Worm (Caenorhabditis elegans) whole organism, midembryonic: ENCODE data around the gene ZK856.11.

Source experiments
- T22C8.4 ChIP-seq: fragments of 200-800 bp; sonication (Bioruptor generic); IDR thresholded peaks from 2 replicates; pipeline ENCODE4 v1.3.6; 2022; ENCODE audit warnings: missing genetic modification characterization, missing compliant biosample characterization
- cog-1 ChIP-seq: sonication (generic microtip); optimal IDR thresholded peaks from 2 replicates; lab custom pipeline; 2016; ENCODE audit warnings: missing genetic modification characterization, missing compliant biosample characterization
- flt-1 ChIP-seq: fragments of 200-800 bp; sonication (Bioruptor generic); IDR thresholded peaks from 2 replicates; pipeline ENCODE4 v1.3.6; 2022; ENCODE audit warnings: missing genetic modification characterization, missing compliant biosample characterization
- klf-2 ChIP-seq: fragments of 200-800 bp; sonication (Bioruptor generic); conservative IDR thresholded peaks from 2 replicates; pipeline ENCODE4 v1.3.6; 2022; ENCODE audit warnings: missing genetic modification reagents, missing genetic modification characterization, missing compliant biosample characterization
- med-1 ChIP-seq: sonication (generic microtip); optimal IDR thresholded peaks from 2 replicates; lab custom pipeline; 2017; ENCODE audit warnings: missing genetic modification characterization, mild to moderate bottlenecking, missing compliant biosample characterization, antibody characterized with exemption, missing genetic modification reagents; ENCODE audit not compliant: insufficient read depth
- ref-1 ChIP-seq: fragments of 200-800 bp; sonication (Bioruptor generic); conservative IDR thresholded peaks from 2 replicates; pipeline ENCODE4 v1.3.6; 2022; ENCODE audit warnings: missing genetic modification reagents, missing genetic modification characterization, missing compliant biosample characterization
- tab-1 ChIP-seq: fragments of 200-800 bp; sonication (Bioruptor generic); IDR thresholded peaks from 2 replicates; pipeline ENCODE4 v1.3.6; 2022; ENCODE audit warnings: missing genetic modification characterization, missing compliant biosample characterization
- ztf-23 ChIP-seq: fragments of 200-800 bp; sonication (Bioruptor generic); IDR thresholded peaks from 2 replicates; pipeline ENCODE4 v1.3.6; 2022; ENCODE audit warnings: missing genetic modification reagents, missing genetic modification characterization, missing compliant biosample characterization
- ztf-29 ChIP-seq: fragments of 200-800 bp; sonication (Bioruptor generic); IDR thresholded peaks from 2 replicates; pipeline ENCODE4 v1.3.6; 2022; ENCODE audit warnings: missing genetic modification reagents, missing genetic modification characterization, missing compliant biosample characterization

ZK856.11 gene

ce11 chrV:10160954-10161353 is 43.8 kb downstream of the ZK856.11 start, which contains the start of gene C51E3.10:
C51E3.10 (minus strand) TSS chrV:10161134.
- TF ChIP-seq med-1 (GFP tag; lab: Kevin White, UChicago) (no peak), cog-1 (no peak), ztf-23 (GFP tag; lab: Robert Waterston, UW) (no peak), ztf-29 (GFP tag; lab: Robert Waterston, UW) (no peak), flt-1 (no peak), klf-2 (no peak), tab-1 (no peak), ref-1 (no peak), T22C8.4 (GFP tag; lab: Robert Waterston, UW) (no peak)

- TF ChIP-seq klf-2 (no peak), ref-1 (no peak), ztf-29 (GFP tag; lab: Robert Waterston, UW) (no peak), cog-1 (no peak), ztf-23 (GFP tag; lab: Robert Waterston, UW) (no peak), tab-1 (no peak), med-1 (GFP tag; lab: Kevin White, UChicago) (no peak), flt-1 (no peak), T22C8.4 (GFP tag; lab: Robert Waterston, UW) (no peak)
Observed at ce11 chrV:10159972-10160371, 44.8 kb downstream of the ZK856.11 start.

- no peak for TF ChIP-seq klf-2
- TF ChIP-seq flt-1, result no peak
- TF ChIP-seq ztf-29 (GFP tag; lab: Robert Waterston, UW), result no peak
- TF ChIP-seq tab-1, result no peak
- TF ChIP-seq ztf-23 (GFP tag; lab: Robert Waterston, UW), result no peak
- TF ChIP-seq ref-1, result no peak
- TF ChIP-seq T22C8.4 (GFP tag; lab: Robert Waterston, UW), result no peak
- no peak for TF ChIP-seq cog-1
- TF ChIP-seq med-1 (GFP tag; lab: Kevin White, UChicago), result no peak
Observed at ce11 chrV:10158528-10158927, 46.2 kb downstream of the ZK856.11 start, which contains the start of gene srsx-30. srsx-30 (plus strand) TSS chrV:10158828.

ce11 chrV:10154698-10155097 is 50.0 kb downstream of the ZK856.11 start, which contains the start of gene srsx-29:
srsx-29 (plus strand) TSS chrV:10154998.
- TF ChIP-seq med-1 (GFP tag; lab: Kevin White, UChicago), result no peak
- no peak for TF ChIP-seq cog-1
